Worm (Caenorhabditis elegans): ENCODE measurements around the gene K01G5.8.

DNA sequence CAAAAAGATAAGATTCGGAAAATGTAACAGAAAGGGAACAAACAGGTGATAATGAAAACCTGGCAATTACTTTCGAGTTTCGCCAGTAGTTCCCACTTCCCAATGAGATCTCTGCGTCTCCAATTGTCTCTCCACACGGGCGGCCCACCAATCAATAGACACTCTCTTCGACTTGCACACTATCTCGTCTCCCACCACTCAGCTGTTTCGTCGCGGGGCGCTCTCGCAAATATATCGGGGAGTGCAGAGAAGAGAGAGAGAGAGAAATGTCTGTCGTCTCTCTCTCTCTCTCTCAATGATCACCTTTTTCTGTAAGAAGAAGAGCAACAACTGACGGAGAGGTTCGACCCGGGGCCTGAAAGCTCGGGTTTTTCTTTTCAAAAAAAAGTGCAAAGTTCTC is 20.4 kb downstream of the K01G5.8 start:
- peak; percentile 41 for TF ChIP-seq elt-2 (tag; optimal IDR thresholded peaks at IDR 0.05)
- TF ChIP-seq Y22D7AL.16 (tag; optimal IDR thresholded peaks at IDR 0.05): no peak
- TF ChIP-seq unc-42 (tag; optimal IDR thresholded peaks at IDR 0.05): peak; percentile 50
- TF ChIP-seq syd-9 (tag; optimal IDR thresholded peaks at IDR 0.05): no peak
- no peak for TF ChIP-seq pax-1 (tag; optimal IDR thresholded peaks at IDR 0.05)
- no peak for TF ChIP-seq ets-4 (tag; optimal IDR thresholded peaks at IDR 0.05)

Data from whole organism, late embryonic.